Worm (Caenorhabditis elegans) whole organism, L4 larva: Measurements from ENCODE around the gene puf-9.

Experiments used
- ZK337.2 ChIP-seq: fragments of 200-800 bp; sonication (Bioruptor generic); IDR thresholded peaks from 2 replicates; pipeline ENCODE4 v1.3.6; 2022; ENCODE audit warnings: missing genetic modification reagents, missing genetic modification characterization, missing compliant biosample characterization
- dpl-1 ChIP-seq: fragments of 150-350 bp; optimal IDR thresholded peaks from 2 replicates; lab custom pipeline; 2014; ENCODE audit warnings: missing biosample characterization, missing genetic modification reagents, missing genetic modification characterization
- nhr-102 ChIP-seq: sonication (generic microtip); optimal IDR thresholded peaks from 2 replicates; lab custom pipeline; 2016; ENCODE audit warnings: mild to moderate bottlenecking, missing genetic modification characterization, moderate library complexity, missing compliant biosample characterization
- nhr-28 ChIP-seq: fragments of 150-350 bp; optimal IDR thresholded peaks from 2 replicates; lab custom pipeline; 2014; ENCODE audit warnings: missing biosample characterization, missing genetic modification characterization

DNA sequence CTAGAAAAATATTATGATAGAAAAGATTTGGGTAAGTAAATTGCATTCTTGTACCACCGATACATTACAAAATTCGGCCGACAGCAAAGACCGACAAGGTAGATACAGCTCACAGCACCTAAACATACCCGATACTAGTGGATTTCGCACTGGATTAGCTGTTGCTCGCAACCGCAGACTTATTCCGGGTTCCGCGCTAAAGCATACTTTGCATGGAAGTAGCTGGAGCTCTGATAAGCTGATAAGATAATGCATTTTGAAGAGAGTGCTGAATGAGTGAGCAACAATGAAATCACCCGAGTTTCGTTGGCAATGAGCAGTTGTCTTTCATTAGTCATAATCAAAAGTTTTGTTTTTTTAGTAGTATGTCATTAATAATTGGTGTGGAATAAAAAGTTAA lies 9.1 kb downstream of the puf-9 start:
- TF ChIP-seq dpl-1 (no peak), nhr-28 (tag; lab: Kevin White, UChicago) (no peak), nhr-102 (tag; lab: Kevin White, UChicago) (no peak), ZK337.2 (no peak)
